Worm (Caenorhabditis elegans): ENCODE data around the gene B0495.5.

The B0495.5 gene

ce11 chrII:7669409-7669808 lies 28.9 kb downstream of the B0495.5 start (continued):
- TF ChIP-seq ceh-82 (tag; optimal IDR thresholded peaks at IDR 0.05) (peak in 1 of 3 experiments; percentile 65), egl-27 (tag; optimal IDR thresholded peaks at IDR 0.05) (no peak), unc-30 (tag; optimal IDR thresholded peaks at IDR 0.05) (no peak), nhr-28 (tag; optimal IDR thresholded peaks at IDR 0.05) (no peak), elt-3 (tag; optimal IDR thresholded peaks at IDR 0.05) (no peak), nhr-237 (tag; optimal IDR thresholded peaks at IDR 0.05) (no peak), unc-98 (GFP tag; IDR thresholded peaks at IDR 0.05) (no peak), lin-14 (GFP tag; optimal IDR thresholded peaks at IDR 0.05) (peak; percentile 49), lir-3 (tag; optimal IDR thresholded peaks at IDR 0.05; ENCODE audit: poor library complexity) (no peak), snpc-4 (tag; optimal IDR thresholded peaks at IDR 0.05) (no peak), pag-3 (tag; optimal IDR thresholded peaks at IDR 0.05; ENCODE audit: borderline replicate concordance, insufficient read depth) (no peak), aha-1 (tag; optimal IDR thresholded peaks at IDR 0.05) (no peak), nhr-77 (tag; optimal IDR thresholded peaks at IDR 0.05) (no peak), nhr-76 (tag; optimal IDR thresholded peaks at IDR 0.05) (no peak), blmp-1 (tag; optimal IDR thresholded peaks at IDR 0.05) (peak; percentile 12), ceh-88 (GFP tag; IDR thresholded peaks at IDR 0.05) (no peak), unc-86 (tag; optimal IDR thresholded peaks at IDR 0.05) (no peak), nhr-84 (tag; optimal IDR thresholded peaks at IDR 0.05) (no peak), mab-9 (GFP tag; IDR thresholded peaks at IDR 0.05) (no peak), zip-4 (GFP tag; optimal IDR thresholded peaks at IDR 0.05) (no peak), swsn-7 (tag; optimal IDR thresholded peaks at IDR 0.05) (no peak), mdl-1 (tag; optimal IDR thresholded peaks at IDR 0.05) (no peak), fkh-8 (tag; optimal IDR thresholded peaks at IDR 0.05) (no peak), ama-1 (optimal IDR thresholded peaks at IDR 0.05) (no peak), hlh-17 (GFP tag; optimal IDR thresholded peaks at IDR 0.05; ENCODE audit: borderline replicate concordance) (no peak), efl-3 (GFP tag; optimal IDR thresholded peaks at IDR 0.05) (no peak), lin-15B (tag; optimal IDR thresholded peaks at IDR 0.05) (no peak), nhr-90 (tag; optimal IDR thresholded peaks at IDR 0.05; ENCODE audit: poor library complexity) (no peak), isw-1 (GFP tag; IDR thresholded peaks at IDR 0.05) (no peak), sptf-1 (tag; optimal IDR thresholded peaks at IDR 0.05) (no peak), efl-1 (optimal IDR thresholded peaks at IDR 0.05) (peak; percentile 19 to 28), efl-1 (GFP tag; optimal IDR thresholded peaks at IDR 0.05 in 1 of 2) (peak; percentile 10 to 45), grh-1 (GFP tag; IDR thresholded peaks at IDR 0.05) (no peak), fkh-10 (GFP tag; optimal IDR thresholded peaks at IDR 0.05) (peak; percentile 20), snu-23 (GFP tag; optimal IDR thresholded peaks at IDR 0.05) (peak; percentile 56), ces-1 (GFP tag; optimal IDR thresholded peaks at IDR 0.05) (no peak), hpl-2 (GFP tag; optimal IDR thresholded peaks at IDR 0.05) (no peak), nhr-19 (GFP tag; conservative IDR thresholded peaks at IDR 0.05) (no peak), nhr-12 (tag; optimal IDR thresholded peaks at IDR 0.05) (no peak), C04F5.9 (tag; optimal IDR thresholded peaks at IDR 0.05) (no peak), pqm-1 (tag; optimal IDR thresholded peaks at IDR 0.05) (no peak), zag-1 (tag; optimal IDR thresholded peaks at IDR 0.05) (no peak), lin-13 (GFP tag; optimal IDR thresholded peaks at IDR 0.05) (no peak), ztf-4 (tag; optimal IDR thresholded peaks at IDR 0.05) (no peak), sox-4 (tag; optimal IDR thresholded peaks at IDR 0.05) (no peak), sup-37 (GFP tag; optimal IDR thresholded peaks at IDR 0.05) (no peak), fkh-4 (tag; optimal IDR thresholded peaks at IDR 0.05; ENCODE audit: borderline replicate concordance) (no peak), F16B12.6 (tag; optimal IDR thresholded peaks at IDR 0.05) (peak; percentile 35), tlp-1 (tag; optimal IDR thresholded peaks at IDR 0.05) (no peak), mef-2 (tag; optimal IDR thresholded peaks at IDR 0.05) (no peak), egl-13 (tag; optimal IDR thresholded peaks at IDR 0.05) (no peak), pax-3 (tag; optimal IDR thresholded peaks at IDR 0.05) (no peak), Y116A8C.19 (tag; optimal IDR thresholded peaks at IDR 0.05; ENCODE audit: borderline replicate concordance) (no peak), dpl-1 (GFP tag; optimal IDR thresholded peaks at IDR 0.05) (peak; percentile 12 to 42 (median 23))

Measured in whole organism, L1 larva.